Worm (Caenorhabditis elegans): ENCODE results near the gene ben-1.

DNA sequence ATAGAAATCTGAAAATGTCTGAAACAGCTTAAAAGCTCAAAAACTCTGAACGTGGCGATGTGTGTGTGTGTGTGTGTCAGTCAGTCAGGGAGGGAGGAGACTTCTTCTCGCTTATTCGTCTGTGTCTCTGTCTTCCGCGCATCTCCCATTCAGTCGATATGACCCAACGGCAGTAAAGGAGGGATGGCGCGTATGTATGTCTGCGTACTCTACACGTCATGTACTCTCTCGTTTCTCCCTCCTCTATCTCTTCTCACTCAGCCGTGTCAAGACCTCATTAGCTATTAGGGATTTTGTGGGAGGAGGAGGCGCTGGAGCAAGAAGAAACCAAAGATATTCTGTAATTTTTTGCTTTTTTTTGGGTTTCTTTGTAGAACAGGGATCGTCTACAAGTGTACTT lies 9.4 kb downstream of the ben-1 start:
- TF ChIP-seq flt-1 (GFP tag; IDR thresholded peaks at IDR 0.05) = 0 out of 2 replicates have a peak, but pooled peaks have one; percentile 50
- TF ChIP-seq cog-1 (tag; optimal IDR thresholded peaks at IDR 0.05) = peak; percentile 18
- TF ChIP-seq tab-1 (GFP tag; IDR thresholded peaks at IDR 0.05) = no peak
- TF ChIP-seq ref-1 (GFP tag; conservative IDR thresholded peaks at IDR 0.05) = no peak
- no peak for TF ChIP-seq ztf-29 (GFP tag; IDR thresholded peaks at IDR 0.05)
- TF ChIP-seq ztf-23 (GFP tag; IDR thresholded peaks at IDR 0.05) = no peak
- TF ChIP-seq T22C8.4 (GFP tag; IDR thresholded peaks at IDR 0.05) = peak; percentile 18; the same call in 1 of the 2 replicates
- no peak for TF ChIP-seq med-1 (GFP tag; optimal IDR thresholded peaks at IDR 0.05; ENCODE audit: insufficient read depth)
- no peak for TF ChIP-seq klf-2 (GFP tag; conservative IDR thresholded peaks at IDR 0.05)

Data from whole organism, midembryonic.